Fruit fly (Drosophila melanogaster) whole organism, embryonic: ENCODE results near the gene nanos.

Experiments used
- ATbp ChIP-seq: fragments of 200-800 bp; sonication (Bioruptor generic); optimal IDR thresholded peaks from 2 replicates; lab custom pipeline; 2017; ENCODE audit warnings: missing biosample characterization, mild to moderate bottlenecking, missing genetic modification characterization, missing genetic modification reagents
- Antp ChIP-seq: fragments of 200-800 bp; sonication (Bioruptor generic); optimal IDR thresholded peaks from 3 replicates; lab custom pipeline; 2016; ENCODE audit warnings: missing biosample characterization, missing genetic modification characterization
- Bdp1 ChIP-seq: fragments of 200-800 bp; sonication (Bioruptor generic); optimal IDR thresholded peaks from 3 replicates; lab custom pipeline; 2016; ENCODE audit warnings: missing biosample characterization, missing genetic modification characterization
- Blimp-1 ChIP-seq: fragments of 200-800 bp; sonication (Bioruptor generic); optimal IDR thresholded peaks from 3 replicates; lab custom pipeline; 2018; ENCODE audit warnings: missing biosample characterization, missing genetic modification characterization, mild to moderate bottlenecking, moderate library complexity, missing genetic modification reagents
- CG10959 ChIP-seq: fragments of 200-800 bp; sonication (Bioruptor generic); IDR thresholded peaks from 2 replicates; pipeline ENCODE4 v1.3.6; 2022; ENCODE audit warnings: missing biosample characterization, missing genetic modification characterization
- CG11696 ChIP-seq: fragments of 200-800 bp; sonication (Bioruptor generic); IDR thresholded peaks from 2 replicates; pipeline ENCODE4 v1.3.6; 2022; ENCODE audit warnings: missing biosample characterization, missing genetic modification characterization
- CG12391 ChIP-seq: fragments of 200-800 bp; sonication (Bioruptor generic); optimal IDR thresholded peaks from 3 replicates; lab custom pipeline; 2018; ENCODE audit warnings: missing biosample characterization, mild to moderate bottlenecking, missing genetic modification characterization, moderate library complexity
- CG13287 ChIP-seq: fragments of 200-800 bp; sonication (Bioruptor generic); IDR thresholded peaks from 2 replicates; pipeline ENCODE4 v1.3.6; 2022; ENCODE audit warnings: missing biosample characterization, missing genetic modification characterization; ENCODE audit not compliant: partially characterized antibody
- CG14441 ChIP-seq: fragments of 200-800 bp; sonication (Bioruptor generic); IDR thresholded peaks from 2 replicates; pipeline ENCODE4 v1.3.6; 2022; ENCODE audit warnings: missing biosample characterization, missing genetic modification characterization
- CG14965 ChIP-seq: fragments of 200-800 bp; sonication (Bioruptor generic); optimal IDR thresholded peaks from 2 replicates; lab custom pipeline; 2016; ENCODE audit warnings: missing biosample characterization, missing genetic modification characterization, borderline replicate concordance
- CG15073 ChIP-seq: fragments of 200-800 bp; sonication (Bioruptor generic); optimal IDR thresholded peaks from 2 replicates; lab custom pipeline; 2016; ENCODE audit warnings: missing biosample characterization, missing genetic modification characterization
- CG1529 ChIP-seq: fragments of 200-800 bp; sonication (Bioruptor generic); optimal IDR thresholded peaks from 3 replicates; lab custom pipeline; 2018; ENCODE audit warnings: missing biosample characterization, missing genetic modification characterization
- CG16863 ChIP-seq: fragments of 200-800 bp; sonication (Bioruptor generic); optimal IDR thresholded peaks from 3 replicates; lab custom pipeline; 2016; ENCODE audit warnings: missing biosample characterization, missing genetic modification characterization
- CG18619 ChIP-seq: fragments of 200-800 bp; sonication (Bioruptor generic); optimal IDR thresholded peaks from 3 replicates; lab custom pipeline; 2017; ENCODE audit warnings: missing biosample characterization, mild to moderate bottlenecking, missing genetic modification characterization
- CG18764 ChIP-seq: fragments of 200-800 bp; sonication (Bioruptor generic); optimal IDR thresholded peaks from 3 replicates; lab custom pipeline; 2016; ENCODE audit warnings: missing biosample characterization, missing genetic modification characterization
- CG2129 ChIP-seq: fragments of 200-800 bp; sonication (Bioruptor generic); IDR thresholded peaks from 2 replicates; pipeline ENCODE4 v1.3.6; 2022; ENCODE audit warnings: missing biosample characterization, missing genetic modification characterization; ENCODE audit not compliant: partially characterized antibody
- CG2875 ChIP-seq: fragments of 200-800 bp; sonication (Bioruptor generic); optimal IDR thresholded peaks from 2 replicates; lab custom pipeline; 2017; ENCODE audit warnings: missing biosample characterization, mild to moderate bottlenecking, missing genetic modification characterization, missing genetic modification reagents
- CG3995 ChIP-seq: fragments of 200-800 bp; sonication (Bioruptor generic); optimal IDR thresholded peaks from 3 replicates; lab custom pipeline; 2016; ENCODE audit warnings: missing biosample characterization, missing genetic modification characterization
- CG4424 ChIP-seq: fragments of 200-800 bp; sonication (Bioruptor generic); optimal IDR thresholded peaks from 3 replicates; lab custom pipeline; 2016; ENCODE audit warnings: missing biosample characterization, missing genetic modification characterization
- CG4820 ChIP-seq: fragments of 200-800 bp; sonication (Bioruptor generic); optimal IDR thresholded peaks from 3 replicates; lab custom pipeline; 2016; ENCODE audit warnings: missing biosample characterization, missing genetic modification characterization
- CG6272 ChIP-seq: fragments of 200-800 bp; sonication (Bioruptor generic); IDR thresholded peaks from 2 replicates; pipeline ENCODE4 v1.3.6; 2022; ENCODE audit warnings: missing biosample characterization, missing genetic modification characterization
- CG6683 ChIP-seq: fragments of 200-800 bp; sonication (Bioruptor generic); optimal IDR thresholded peaks from 2 replicates; lab custom pipeline; 2017; ENCODE audit warnings: missing biosample characterization, mild to moderate bottlenecking, missing genetic modification characterization, missing genetic modification reagents
- D19B ChIP-seq: fragments of 200-800 bp; sonication (Bioruptor generic); optimal IDR thresholded peaks from 2 replicates; lab custom pipeline; 2017; ENCODE audit warnings: missing biosample characterization, mild to moderate bottlenecking, missing genetic modification characterization
- Doc3 ChIP-seq: fragments of 200-800 bp; sonication (Bioruptor generic); IDR thresholded peaks from 3 replicates; pipeline ENCODE4 v1.3.6; 2022; ENCODE audit warnings: missing biosample characterization, missing genetic modification characterization; ENCODE audit not compliant: partially characterized antibody
- Hmr ChIP-seq: fragments of 200-800 bp; sonication (Bioruptor generic); optimal IDR thresholded peaks from 3 replicates; lab custom pipeline; 2017; ENCODE audit warnings: mild to moderate bottlenecking, missing biosample characterization, missing genetic modification reagents, missing genetic modification characterization
- Hmx ChIP-seq: fragments of 200-800 bp; sonication (Bioruptor generic); optimal IDR thresholded peaks from 2 replicates; lab custom pipeline; 2016; ENCODE audit warnings: missing biosample characterization, missing genetic modification characterization
- Max ChIP-seq: fragments of 200-800 bp; sonication (Bioruptor generic); optimal IDR thresholded peaks from 2 replicates; lab custom pipeline; 2016; ENCODE audit warnings: missing biosample characterization, mild to moderate bottlenecking, missing genetic modification characterization
- Myb ChIP-seq: fragments of 200-800 bp; sonication (Bioruptor generic); optimal IDR thresholded peaks from 2 replicates; lab custom pipeline; 2016; ENCODE audit warnings: missing biosample characterization, missing genetic modification characterization
- Oaz ChIP-seq: fragments of 200-800 bp; sonication (Bioruptor generic); IDR thresholded peaks from 2 replicates; pipeline ENCODE4 v1.3.6; 2022; ENCODE audit warnings: missing biosample characterization, missing genetic modification characterization
- Side ChIP-seq: fragments of 200-800 bp; sonication (Bioruptor generic); optimal IDR thresholded peaks from 2 replicates; lab custom pipeline; 2016; ENCODE audit warnings: missing biosample characterization, missing genetic modification characterization
- Sox102F ChIP-seq: fragments of 200-800 bp; sonication (Bioruptor generic); optimal IDR thresholded peaks from 2 replicates; lab custom pipeline; 2018; ENCODE audit warnings: missing biosample characterization, mild to moderate bottlenecking, missing genetic modification characterization, moderate library complexity
- Spps ChIP-seq: fragments of 200-800 bp; sonication (Bioruptor generic); optimal IDR thresholded peaks from 2 replicates; lab custom pipeline; 2018; ENCODE audit warnings: missing biosample characterization, mild to moderate bottlenecking, missing genetic modification characterization
- Sry-δ ChIP-seq: fragments of 200-800 bp; sonication (Bioruptor generic); optimal IDR thresholded peaks from 2 replicates; lab custom pipeline; 2016; ENCODE audit warnings: missing biosample characterization, missing genetic modification characterization
- TFAM ChIP-seq: fragments of 200-800 bp; sonication (Bioruptor generic); optimal IDR thresholded peaks from 2 replicates; lab custom pipeline; 2017; ENCODE audit warnings: missing biosample characterization, missing genetic modification characterization, inconsistent platforms
- Tbp ChIP-seq: fragments of >200 bp; optimal IDR thresholded peaks from 2 replicates; lab custom pipeline; 2018; ENCODE audit warnings: missing biosample characterization, missing genetic modification characterization
- aop ChIP-seq: fragments of 200-800 bp; sonication (Bioruptor generic); IDR thresholded peaks from 2 replicates; pipeline ENCODE4 v1.3.6; 2022; ENCODE audit warnings: missing biosample characterization, missing genetic modification characterization
- ase ChIP-seq: fragments of 200-800 bp; sonication (Bioruptor generic); IDR thresholded peaks from 3 replicates; pipeline ENCODE4 v1.3.6; 2022; ENCODE audit warnings: missing biosample characterization, missing genetic modification characterization
- bab2 ChIP-seq: fragments of 200-800 bp; sonication (Bioruptor generic); optimal IDR thresholded peaks from 2 replicates; lab custom pipeline; 2016; ENCODE audit warnings: missing biosample characterization, missing genetic modification characterization
- btn ChIP-seq: fragments of 200-800 bp; sonication (Bioruptor generic); optimal IDR thresholded peaks from 2 replicates; lab custom pipeline; 2016; ENCODE audit warnings: missing biosample characterization, missing genetic modification characterization
- crol ChIP-seq: fragments of 200-800 bp; sonication (Bioruptor generic); IDR thresholded peaks from 2 replicates; pipeline ENCODE4 v1.3.6; 2022; ENCODE audit warnings: missing biosample characterization, missing genetic modification characterization
- fd96Cb ChIP-seq: fragments of 200-800 bp; sonication (Bioruptor generic); optimal IDR thresholded peaks from 2 replicates; lab custom pipeline; 2018; ENCODE audit warnings: missing biosample characterization, mild to moderate bottlenecking, missing genetic modification characterization, moderate library complexity
- gem ChIP-seq: fragments of 200-800 bp; sonication (Bioruptor generic); optimal IDR thresholded peaks from 2 replicates; lab custom pipeline; 2019; ENCODE audit warnings: missing biosample characterization, mild to moderate bottlenecking, missing genetic modification characterization, moderate library complexity
- grau ChIP-seq: fragments of 200-800 bp; optimal IDR thresholded peaks from 3 replicates; lab custom pipeline; 2019; ENCODE audit warnings: missing biosample characterization, mild to moderate bottlenecking, missing genetic modification characterization, moderate library complexity
- gt ChIP-seq: fragments of 200-800 bp; sonication (Bioruptor generic); IDR thresholded peaks from 2 replicates; pipeline ENCODE4 v1.3.6; 2022; ENCODE audit warnings: missing biosample characterization, missing genetic modification characterization
- jumu ChIP-seq: fragments of 200-800 bp; sonication (Bioruptor generic); optimal IDR thresholded peaks from 3 replicates; lab custom pipeline; 2016; ENCODE audit warnings: missing biosample characterization, missing genetic modification characterization
- lola ChIP-seq, 3 experiments: fragments of >200 bp in 2 of 3; fragments of 200-800 bp in 1 of 3; sonication (Bioruptor generic) in 1 of 3; optimal IDR thresholded peaks; 2 replicates each; lab custom pipeline; 2017 to 2019; ENCODE audit warnings: missing biosample characterization in 3 of 3, missing genetic modification characterization in 3 of 3, mild to moderate bottlenecking in 1 of 3, moderate library complexity in 1 of 3
- pan ChIP-seq, 4 experiments: fragments of >200 bp in 3 of 4; fragments of 200-800 bp in 1 of 4; sonication (Bioruptor generic) in 1 of 4; optimal IDR thresholded peaks in 3 of 4; IDR thresholded peaks in 1 of 4; 2 replicates each; pipeline versions ENCODE4 v1.3.6 to Lab custom; 2017 to 2022; ENCODE audit warnings: missing biosample characterization in 2 of 4, missing genetic modification characterization in 2 of 4, mixed read lengths in 1 of 4
- ttk ChIP-seq: fragments of 200-800 bp; sonication (Bioruptor generic); IDR thresholded peaks from 2 replicates; pipeline ENCODE4 v2.1.2; 2022; ENCODE audit warnings: missing biosample characterization, missing genetic modification characterization
- tup ChIP-seq: fragments of 200-800 bp; sonication (Bioruptor generic); optimal IDR thresholded peaks from 2 replicates; lab custom pipeline; 2016; ENCODE audit warnings: missing biosample characterization, mild to moderate bottlenecking, missing genetic modification characterization, moderate library complexity
- zen2 ChIP-seq: fragments of 200-800 bp; sonication (Bioruptor generic); IDR thresholded peaks from 3 replicates; pipeline ENCODE4 v1.3.6; 2022; ENCODE audit warnings: missing biosample characterization, missing genetic modification characterization; ENCODE audit not compliant: partially characterized antibody

nanos gene

dm6 chr3R:19113836-19114235, 43.2 kb upstream of the nanos start (continued):
- TF ChIP-seq CG2875 (GFP tag; lab: Kevin White, UChicago) (peak; percentile 10), aop (GFP tag; lab: Robert Waterston, UW) (no peak), CG18764 (GFP tag; lab: Kevin White, UChicago) (no peak), D19B (GFP tag; lab: Kevin White, UChicago) (peak; percentile 34), pan (optimal IDR thresholded peaks at IDR 0.05; lab: Kevin White, UChicago) (no peak), pan (GFP tag; optimal IDR thresholded peaks at IDR 0.05 in 1 of 2, IDR thresholded peaks at IDR 0.05 in 1 of 2) (peak in 1 of 2 experiments; percentile 22), CG15073 (GFP tag; lab: Kevin White, UChicago) (no peak), ATbp (GFP tag; lab: Kevin White, UChicago) (peak; percentile 54), Hmr (no peak), CG18619 (GFP tag; lab: Kevin White, UChicago) (no peak), CG6272 (no peak), CG1529 (GFP tag; lab: Kevin White, UChicago) (peak; percentile 41), Myb (no peak), CG11696 (GFP tag; lab: Robert Waterston, UW) (no peak), tup (GFP tag; lab: Kevin White, UChicago) (no peak), jumu (GFP tag; lab: Kevin White, UChicago) (no peak), fd96Cb (tag; lab: Kevin White, UChicago) (peak; percentile 63), Antp (GFP tag; lab: Kevin White, UChicago) (peak; percentile 44), Max (no peak), CG14441 (GFP tag; lab: Robert Waterston, UW) (peak; percentile 49; the same call in 1 of the 2 replicates), crol (GFP tag; lab: Robert Waterston, UW) (no peak), lola (GFP tag; optimal IDR thresholded peaks at IDR 0.05; lab: Kevin White, UChicago) (peak in 1 of 3 experiments; percentile 11), CG13287 (GFP tag; lab: Robert Waterston, UW) (no peak), CG14965 (GFP tag; lab: Kevin White, UChicago) (no peak), Blimp-1 (GFP tag; lab: Kevin White, UChicago) (peak; percentile 50), Doc3 (GFP tag; lab: Robert Waterston, UW) (no peak), CG4424 (GFP tag; lab: Kevin White, UChicago) (peak; percentile 11), grau (peak; percentile 27), CG3995 (GFP tag; lab: Kevin White, UChicago) (no peak), Sox102F (GFP tag; lab: Kevin White, UChicago) (peak; percentile 74), btn (no peak), Hmx (GFP tag; lab: Kevin White, UChicago) (no peak), ttk (GFP tag; lab: Robert Waterston, UW) (0 out of 2 replicates have a peak, but pooled peaks have one; percentile 8), CG4820 (GFP tag; lab: Kevin White, UChicago) (peak; percentile 37), gt (GFP tag; lab: Robert Waterston, UW) (no peak), CG10959 (GFP tag; lab: Robert Waterston, UW) (no peak), Side (GFP tag; lab: Kevin White, UChicago) (no peak), gem (tag; lab: Kevin White, UChicago) (peak; percentile 62), CG16863 (GFP tag; lab: Kevin White, UChicago) (peak; percentile 37), Bdp1 (GFP tag; lab: Kevin White, UChicago) (no peak), Tbp (GFP tag; lab: Kevin White, UChicago) (no peak), CG2129 (GFP tag; lab: Robert Waterston, UW) (no peak), Oaz (GFP tag; lab: Robert Waterston, UW) (no peak), Sry-δ (no peak), ase (GFP tag; lab: Robert Waterston, UW) (0 out of 3 replicates have a peak, but pooled peaks have one; percentile 26), bab2 (GFP tag; lab: Kevin White, UChicago) (peak; percentile 14), TFAM (GFP tag; lab: Kevin White, UChicago) (no peak), CG6683 (GFP tag; lab: Kevin White, UChicago) (no peak), Spps (no peak), zen2 (no peak), CG12391 (peak; percentile 33)
